Worm (Caenorhabditis elegans) whole organism, young adult: ENCODE measurements around the gene Y116A8C.29.

Experiments
- B0035.1 ChIP-seq: sonication (generic microtip); optimal IDR thresholded peaks from 2 replicates; lab custom pipeline; 2016; ENCODE audit warnings: missing genetic modification characterization, mild to moderate bottlenecking, missing compliant biosample characterization, missing genotype, missing genetic modification reagents
- B0261.1 ChIP-seq: sonication (generic microtip); optimal IDR thresholded peaks from 2 replicates; lab custom pipeline; 2016; ENCODE audit warnings: mild to moderate bottlenecking, missing genetic modification characterization, moderate library complexity, missing compliant biosample characterization
- C17E4.6 ChIP-seq: fragments of 200-800 bp; sonication (Bioruptor generic); IDR thresholded peaks from 2 replicates; pipeline ENCODE4 v1.3.6; 2022; ENCODE audit warnings: missing genetic modification reagents, missing genetic modification characterization, missing compliant biosample characterization
- F39B2.1 ChIP-seq: fragments of 200-800 bp; sonication (Bioruptor generic); IDR thresholded peaks from 2 replicates; pipeline ENCODE4 v1.3.6; 2022; ENCODE audit warnings: missing genetic modification reagents, missing genetic modification characterization, missing compliant biosample characterization
- F55B11.4 ChIP-seq: sonication (generic microtip); optimal IDR thresholded peaks from 2 replicates; lab custom pipeline; 2016; ENCODE audit warnings: missing compliant biosample characterization, missing genetic modification characterization, borderline replicate concordance; ENCODE audit not compliant: insufficient read depth
- F57C9.4 ChIP-seq: sonication (generic microtip); optimal IDR thresholded peaks from 2 replicates; lab custom pipeline; 2017; ENCODE audit warnings: mild to moderate bottlenecking, missing genetic modification characterization, missing compliant biosample characterization
- T26A5.8 ChIP-seq: sonication (generic microtip); optimal IDR thresholded peaks from 2 replicates; lab custom pipeline; 2016; ENCODE audit warnings: missing genetic modification characterization, missing compliant biosample characterization
- Y53G8AR.9 ChIP-seq: fragments of 200-800 bp; sonication (Bioruptor generic); conservative IDR thresholded peaks from 2 replicates; pipeline ENCODE4 v1.3.6; 2022; ENCODE audit warnings: missing genetic modification reagents, missing genetic modification characterization, missing compliant biosample characterization
- Y56A3A.18 ChIP-seq: fragments of 200-800 bp; sonication (Bioruptor generic); IDR thresholded peaks from 2 replicates; pipeline ENCODE4 v1.3.6; 2022; ENCODE audit warnings: missing genetic modification reagents, missing genetic modification characterization, missing compliant biosample characterization
- ZK185.1 ChIP-seq: sonication (generic microtip); optimal IDR thresholded peaks from 2 replicates; lab custom pipeline; 2016; ENCODE audit warnings: mild to moderate bottlenecking, missing genetic modification characterization, missing compliant biosample characterization; ENCODE audit not compliant: poor library complexity, severe bottlenecking
- atf-7 ChIP-seq: sonication (generic microtip); optimal IDR thresholded peaks from 2 replicates; lab custom pipeline; 2017; ENCODE audit warnings: mild to moderate bottlenecking, missing genetic modification characterization, missing compliant biosample characterization
- athp-1 ChIP-seq: sonication (generic microtip); optimal IDR thresholded peaks from 2 replicates; lab custom pipeline; 2017; ENCODE audit warnings: mild to moderate bottlenecking, missing genetic modification characterization, missing compliant biosample characterization
- attf-5 ChIP-seq: fragments of 200-800 bp; sonication (Bioruptor generic); optimal IDR thresholded peaks from 2 replicates; lab custom pipeline; 2018; ENCODE audit warnings: mild to moderate bottlenecking, missing genetic modification characterization, missing compliant biosample characterization
- ceh-100 ChIP-seq: fragments of 200-800 bp; sonication (Bioruptor generic); IDR thresholded peaks from 2 replicates; pipeline ENCODE4 v1.3.6; 2022; ENCODE audit warnings: missing genetic modification reagents, missing genetic modification characterization, missing compliant biosample characterization
- ceh-27 ChIP-seq: fragments of 200-800 bp; sonication (Bioruptor generic); optimal IDR thresholded peaks from 2 replicates; lab custom pipeline; 2018; ENCODE audit warnings: mild to moderate bottlenecking, missing genetic modification characterization, moderate library complexity, missing compliant biosample characterization
- ceh-40 ChIP-seq: fragments of 200-800 bp; sonication (Bioruptor generic); IDR thresholded peaks from 2 replicates; pipeline ENCODE4 v1.3.6; 2022; ENCODE audit warnings: missing genetic modification characterization, missing compliant biosample characterization
- chd-7 ChIP-seq: sonication (generic microtip); optimal IDR thresholded peaks from 2 replicates; lab custom pipeline; 2016; ENCODE audit warnings: mild to moderate bottlenecking, missing genetic modification characterization, moderate library complexity, missing compliant biosample characterization
- die-1 ChIP-seq: sonication (generic microtip); optimal IDR thresholded peaks from 2 replicates; lab custom pipeline; 2016; ENCODE audit warnings: missing genotype, mild to moderate bottlenecking, missing genetic modification characterization, missing compliant biosample characterization
- ekl-4 ChIP-seq: fragments of 200-800 bp; sonication (Bioruptor generic); IDR thresholded peaks from 2 replicates; pipeline ENCODE4 v1.3.6; 2022; ENCODE audit warnings: missing genetic modification reagents, missing genetic modification characterization, missing compliant biosample characterization
- fkh-3 ChIP-seq: sonication (generic microtip); optimal IDR thresholded peaks from 2 replicates; lab custom pipeline; 2016; ENCODE audit warnings: mild to moderate bottlenecking, missing genetic modification characterization, missing compliant biosample characterization
- gei-17 ChIP-seq: fragments of 200-800 bp; sonication (Bioruptor generic); optimal IDR thresholded peaks from 2 replicates; lab custom pipeline; 2018; ENCODE audit warnings: mild to moderate bottlenecking, missing genetic modification characterization, missing compliant biosample characterization
- him-1 ChIP-seq: sonication (generic microtip); optimal IDR thresholded peaks from 2 replicates; lab custom pipeline; 2016; ENCODE audit warnings: missing genotype, missing genetic modification reagents, missing genetic modification characterization, missing compliant biosample characterization
- hmg-1.2 ChIP-seq: fragments of 200-800 bp; sonication (Bioruptor generic); IDR thresholded peaks from 2 replicates; pipeline ENCODE4 v1.3.6; 2022; ENCODE audit warnings: missing genetic modification reagents, missing genetic modification characterization, missing compliant biosample characterization
- hrde-1 ChIP-seq: sonication (generic microtip); optimal IDR thresholded peaks from 2 replicates; lab custom pipeline; 2016; ENCODE audit warnings: missing genetic modification characterization, mild to moderate bottlenecking, missing compliant biosample characterization, moderate library complexity, missing genotype, missing genetic modification reagents, borderline replicate concordance
- lin-40 ChIP-seq: sonication (generic microtip); optimal IDR thresholded peaks from 2 replicates; lab custom pipeline; 2016; ENCODE audit warnings: missing genetic modification characterization, mild to moderate bottlenecking, missing compliant biosample characterization, missing genotype, missing genetic modification reagents
- lin-54 ChIP-seq: fragments of 200-800 bp; sonication (Bioruptor generic); optimal IDR thresholded peaks from 2 replicates; lab custom pipeline; 2018; ENCODE audit warnings: mild to moderate bottlenecking, missing genetic modification characterization, missing compliant biosample characterization
- lsl-1 ChIP-seq: fragments of 200-800 bp; sonication (Bioruptor generic); optimal IDR thresholded peaks from 2 replicates; lab custom pipeline; 2018; ENCODE audit warnings: mild to moderate bottlenecking, missing genetic modification characterization, moderate library complexity, missing compliant biosample characterization
- madf-8 ChIP-seq: fragments of 200-800 bp; sonication (Bioruptor generic); conservative IDR thresholded peaks from 2 replicates; pipeline ENCODE4 v1.3.6; 2022; ENCODE audit warnings: missing genetic modification reagents, missing genetic modification characterization, missing compliant biosample characterization
- mcd-1 ChIP-seq: fragments of 200-800 bp; sonication (Bioruptor generic); IDR thresholded peaks from 2 replicates; pipeline ENCODE4 v1.3.6; 2022; ENCODE audit warnings: missing genetic modification reagents, missing genetic modification characterization, missing compliant biosample characterization
- nfya-2 ChIP-seq: fragments of 200-800 bp; sonication (Bioruptor generic); IDR thresholded peaks from 2 replicates; pipeline ENCODE4 v1.3.6; 2022; ENCODE audit warnings: missing genetic modification reagents, missing genetic modification characterization, missing compliant biosample characterization
- nfyb-1 ChIP-seq: fragments of 200-800 bp; sonication (Bioruptor generic); IDR thresholded peaks from 2 replicates; pipeline ENCODE4 v1.3.6; 2022; ENCODE audit warnings: missing genetic modification reagents, missing genetic modification characterization, missing compliant biosample characterization
- nhr-80 ChIP-seq: sonication (generic microtip); optimal IDR thresholded peaks from 2 replicates; lab custom pipeline; 2016; ENCODE audit warnings: missing genetic modification characterization, missing compliant biosample characterization
- pha-4 ChIP-seq: fragments of 150-350 bp; sonication (generic microtip); optimal IDR thresholded peaks from 2 replicates; lab custom pipeline; 2014; ENCODE audit warnings: missing biosample characterization, missing genetic modification reagents, missing genetic modification characterization
- rcor-1 ChIP-seq: fragments of 200-800 bp; sonication (Bioruptor generic); IDR thresholded peaks from 2 replicates; pipeline ENCODE4 v1.3.6; 2022; ENCODE audit warnings: missing genetic modification reagents, missing genetic modification characterization, missing compliant biosample characterization
- repo-1 ChIP-seq: sonication (generic microtip); optimal IDR thresholded peaks from 2 replicates; lab custom pipeline; 2017; ENCODE audit warnings: mild to moderate bottlenecking, missing genetic modification characterization, missing compliant biosample characterization
- rpc-1 ChIP-seq, 2 experiments: fragments of 150-350 bp in 1 of 2; sonication (generic microtip) in 1 of 2; optimal IDR thresholded peaks; 2 replicates each; lab custom pipeline; 2014 to 2018; ENCODE audit warnings: missing biosample characterization in 1 of 2, missing genetic modification characterization in 1 of 2, missing genetic modification reagents in 1 of 2, missing genotype in 1 of 2
- snpc-1.1 ChIP-seq: sonication (generic microtip); optimal IDR thresholded peaks from 2 replicates; lab custom pipeline; 2017; ENCODE audit warnings: missing genetic modification characterization, mild to moderate bottlenecking, missing compliant biosample characterization, antibody characterized with exemption, moderate library complexity, missing genotype, missing genetic modification reagents; ENCODE audit not compliant: insufficient read depth
- snpc-1.3 ChIP-seq: sonication (generic microtip); optimal IDR thresholded peaks from 2 replicates; lab custom pipeline; 2017; ENCODE audit warnings: missing genetic modification characterization, mild to moderate bottlenecking, missing compliant biosample characterization, antibody characterized with exemption, moderate library complexity, missing genotype, missing genetic modification reagents; ENCODE audit not compliant: insufficient read depth
- snpc-3.4 ChIP-seq: sonication (generic microtip); optimal IDR thresholded peaks from 2 replicates; lab custom pipeline; 2017; ENCODE audit warnings: missing genetic modification characterization, mild to moderate bottlenecking, missing compliant biosample characterization, antibody characterized with exemption, moderate library complexity, missing genotype, missing genetic modification reagents
- snpc-4 ChIP-seq, 5 experiments: fragments of 150-350 bp in 1 of 5; sonication (generic microtip) in 4 of 5; optimal IDR thresholded peaks; 2 replicates each; lab custom pipeline; 2014 to 2018; ENCODE audit warnings: missing genetic modification characterization in 5 of 5, missing biosample characterization in 3 of 5, antibody characterized with exemption in 2 of 5, mild to moderate bottlenecking in 2 of 5, missing compliant biosample characterization in 2 of 5, missing genotype in 2 of 5, moderate library complexity in 2 of 5, missing genetic modification reagents in 1 of 5
- tbp1 ChIP-seq: fragments of 200-800 bp; sonication (Bioruptor generic); optimal IDR thresholded peaks from 2 replicates; lab custom pipeline; 2018; ENCODE audit warnings: mild to moderate bottlenecking, missing genetic modification characterization, missing compliant biosample characterization
- tlf-1 ChIP-seq: fragments of 200-800 bp; sonication (Bioruptor generic); optimal IDR thresholded peaks from 2 replicates; lab custom pipeline; 2018; ENCODE audit warnings: mild to moderate bottlenecking, missing genetic modification characterization, missing compliant biosample characterization
- ztf-22 ChIP-seq: fragments of 200-800 bp; sonication (Bioruptor generic); optimal IDR thresholded peaks from 2 replicates; lab custom pipeline; 2018; ENCODE audit warnings: mild to moderate bottlenecking, missing genetic modification characterization, moderate library complexity, missing compliant biosample characterization
- ztf-25 ChIP-seq: fragments of 200-800 bp; sonication (Bioruptor generic); IDR thresholded peaks from 2 replicates; pipeline ENCODE4 v1.3.6; 2022; ENCODE audit warnings: missing genetic modification reagents, missing genetic modification characterization, missing compliant biosample characterization
- ztf-26 ChIP-seq: sonication (generic microtip); optimal IDR thresholded peaks from 2 replicates; lab custom pipeline; 2017; ENCODE audit warnings: missing genetic modification characterization, missing compliant biosample characterization
- ztf-28 ChIP-seq: fragments of 200-800 bp; sonication (Bioruptor generic); IDR thresholded peaks from 2 replicates; pipeline ENCODE4 v1.3.6; 2022; ENCODE audit warnings: missing genetic modification reagents, missing genetic modification characterization, missing compliant biosample characterization

The Y116A8C.29 gene

ce11 chrIV:17088849-17089248 lies 5.0 kb upstream of the Y116A8C.29 start, which contains the start of gene Y116A8C.43 (continued):
- TF ChIP-seq ZK185.1, result no peak
- TF ChIP-seq snpc-4 (GFP tag; optimal IDR thresholded peaks at IDR 0.05; lab: Kevin White, UChicago), result peak; percentile 45
- TF ChIP-seq snpc-4 (tag; optimal IDR thresholded peaks at IDR 0.05; lab: Kevin White, UChicago), result peak in 1 of 4 experiments; percentile 88
- no peak for TF ChIP-seq ceh-40 (GFP tag; lab: Robert Waterston, UW)
- TF ChIP-seq ceh-100 (GFP tag; lab: Robert Waterston, UW), result peak; percentile 26
- no peak for TF ChIP-seq mcd-1 (GFP tag; lab: Robert Waterston, UW)
- TF ChIP-seq athp-1 (tag; lab: Kevin White, UChicago), result peak; percentile 63
- no peak for TF ChIP-seq snpc-1.3 (tag; lab: Kevin White, UChicago)
- no peak for TF ChIP-seq nhr-80 (tag; lab: Kevin White, UChicago)
- TF ChIP-seq atf-7 (tag; lab: Kevin White, UChicago), result no peak
- TF ChIP-seq F57C9.4, result peak; percentile 38
- 0 out of 2 replicates have a peak, but pooled peaks have one; percentile 53 for TF ChIP-seq Y56A3A.18 (GFP tag; lab: Robert Waterston, UW)
- peak; percentile 65; the same call in 1 of the 2 replicates for TF ChIP-seq ekl-4 (GFP tag; lab: Robert Waterston, UW)
- peak; percentile 18 for TF ChIP-seq attf-5 (GFP tag; lab: Kevin White, UChicago)
- TF ChIP-seq hrde-1 (tag; lab: Kevin White, UChicago), result peak; percentile 67
- no peak for TF ChIP-seq pha-4 (tag; lab: Kevin White, UChicago)
- TF ChIP-seq ztf-26 (tag; lab: Kevin White, UChicago), result no peak
- TF ChIP-seq snpc-3.4 (tag; lab: Kevin White, UChicago), result no peak
- TF ChIP-seq lsl-1, result no peak
- peak; percentile 38; the same call in 1 of the 2 replicates for TF ChIP-seq rcor-1 (GFP tag; lab: Robert Waterston, UW)
- 0 out of 2 replicates have a peak, but pooled peaks have one; percentile 10 for TF ChIP-seq ztf-25 (GFP tag; lab: Robert Waterston, UW)
- no peak for TF ChIP-seq rpc-1 (optimal IDR thresholded peaks at IDR 0.05; lab: Kevin White, UChicago)
- no peak for TF ChIP-seq rpc-1 (tag; optimal IDR thresholded peaks at IDR 0.05; lab: Kevin White, UChicago)
- TF ChIP-seq lin-54 (GFP tag; lab: Kevin White, UChicago), result peak; percentile 7
- TF ChIP-seq madf-8, result 0 out of 2 replicates have a peak, but pooled peaks have one; percentile 8
- no peak for TF ChIP-seq B0035.1 (tag; lab: Kevin White, UChicago)
- TF ChIP-seq chd-7 (tag; lab: Kevin White, UChicago), result no peak
- TF ChIP-seq tlf-1 (GFP tag; lab: Kevin White, UChicago), result peak; percentile 43
- no peak for TF ChIP-seq F55B11.4 (tag; lab: Kevin White, UChicago)
- peak; percentile 55 for TF ChIP-seq repo-1 (tag; lab: Kevin White, UChicago)
- peak; percentile 44 for TF ChIP-seq tbp1
- TF ChIP-seq gei-17 (GFP tag; lab: Kevin White, UChicago), result no peak
- TF ChIP-seq hmg-1.2 (GFP tag; lab: Robert Waterston, UW), result peak; percentile 23; the same call in 1 of the 2 replicates
- TF ChIP-seq ztf-22 (GFP tag; lab: Kevin White, UChicago), result no peak
- peak; percentile 34 for TF ChIP-seq die-1 (tag; lab: Kevin White, UChicago)
- TF ChIP-seq nfyb-1, result 0 out of 2 replicates have a peak, but pooled peaks have one; percentile 29
- no peak for TF ChIP-seq snpc-1.1 (tag; lab: Kevin White, UChicago)
- TF ChIP-seq Y53G8AR.9 (GFP tag; lab: Robert Waterston, UW), result peak; percentile 76
- TF ChIP-seq nfya-2, result no peak
- no peak for TF ChIP-seq ceh-27 (GFP tag; lab: Kevin White, UChicago)
- 0 out of 2 replicates have a peak, but pooled peaks have one; percentile 68 for TF ChIP-seq ztf-28
- no peak for TF ChIP-seq fkh-3 (tag; lab: Kevin White, UChicago)
- no peak for TF ChIP-seq lin-40 (tag; lab: Kevin White, UChicago)
- no peak for TF ChIP-seq T26A5.8 (tag; lab: Kevin White, UChicago)
- no peak for TF ChIP-seq C17E4.6 (GFP tag; lab: Robert Waterston, UW)
- TF ChIP-seq B0261.1 (tag; lab: Kevin White, UChicago), result no peak
- peak; percentile 37 for TF ChIP-seq him-1 (tag; lab: Kevin White, UChicago)
- TF ChIP-seq F39B2.1 (GFP tag; lab: Robert Waterston, UW), result no peak
